Worm (Caenorhabditis elegans): Measurements from ENCODE around the gene R12B2.8.

The R12B2.8 gene

DNA sequence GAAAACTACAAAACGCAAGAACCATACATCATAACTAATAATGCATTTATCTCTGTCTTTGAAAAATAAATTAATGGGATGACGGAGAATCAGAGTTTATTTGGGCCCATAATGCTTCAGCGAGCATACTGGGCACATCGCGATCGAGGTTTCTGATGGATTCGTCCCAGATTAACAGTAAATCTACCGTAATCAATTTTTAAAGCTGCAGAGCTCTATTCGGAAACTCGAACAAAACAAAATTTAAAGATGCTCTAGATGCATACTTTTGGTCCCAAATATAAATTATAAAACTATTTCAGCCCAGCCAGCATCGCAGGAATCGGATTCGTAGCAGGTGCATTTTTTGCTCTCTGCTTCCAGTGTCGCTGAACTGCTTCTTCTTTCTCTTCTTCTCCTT, 4.3 kb downstream of the R12B2.8 start (continued):
- TF ChIP-seq nfya-2 (GFP tag; IDR thresholded peaks at IDR 0.05) (no peak), madf-3 (GFP tag; IDR thresholded peaks at IDR 0.05) (peak; percentile 76), cebp-1 (GFP tag; IDR thresholded peaks at IDR 0.05) (no peak), cebp-1 (tag; optimal IDR thresholded peaks at IDR 0.05) (peak; percentile 8), snpc-1.3 (tag; optimal IDR thresholded peaks at IDR 0.05; ENCODE audit: insufficient read depth) (no peak), Y56A3A.18 (GFP tag; IDR thresholded peaks at IDR 0.05) (no peak), madf-6 (GFP tag; IDR thresholded peaks at IDR 0.05) (0 out of 2 replicates have a peak, but pooled peaks have one; percentile 6), nhr-90 (tag; optimal IDR thresholded peaks at IDR 0.05) (no peak)

- TF ChIP-seq ztf-25 (GFP tag; IDR thresholded peaks at IDR 0.05) (no peak), attf-3 (GFP tag; conservative IDR thresholded peaks at IDR 0.05) (no peak), nhr-179 (tag; optimal IDR thresholded peaks at IDR 0.05) (no peak), hlh-26 (GFP tag; conservative IDR thresholded peaks at IDR 0.05) (no peak), hlh-12 (tag; optimal IDR thresholded peaks at IDR 0.05) (no peak), aptf-3 (GFP tag; IDR thresholded peaks at IDR 0.05) (no peak), egrh-3 (GFP tag; IDR thresholded peaks at IDR 0.05) (peak; percentile 18; the same call in 1 of the 2 replicates), ztf-22 (GFP tag; optimal IDR thresholded peaks at IDR 0.05) (no peak), K11D2.4 (GFP tag; IDR thresholded peaks at IDR 0.05) (no peak), somi-1 (GFP tag; optimal IDR thresholded peaks at IDR 0.05) (no peak), F23B12.7 (tag; optimal IDR thresholded peaks at IDR 0.05; ENCODE audit: insufficient read depth) (no peak), lsl-1 (GFP tag; optimal IDR thresholded peaks at IDR 0.05) (no peak), F37B4.10 (GFP tag; IDR thresholded peaks at IDR 0.05) (no peak), nhr-120 (GFP tag; IDR thresholded peaks at IDR 0.05) (no peak), let-526 (GFP tag; IDR thresholded peaks at IDR 0.05) (no peak), lsy-27 (tag; optimal IDR thresholded peaks at IDR 0.05; ENCODE audit: borderline replicate concordance, insufficient read depth) (no peak), egl-18 (GFP tag; IDR thresholded peaks at IDR 0.05) (no peak), T07F8.4 (tag; optimal IDR thresholded peaks at IDR 0.05) (no peak), F10E7.11 (tag; optimal IDR thresholded peaks at IDR 0.05) (no peak), pha-4 (tag; optimal IDR thresholded peaks at IDR 0.05) (no peak), let-607 (tag; optimal IDR thresholded peaks at IDR 0.05) (no peak), akir-1 (GFP tag; optimal IDR thresholded peaks at IDR 0.05) (no peak), F39B2.1 (GFP tag; IDR thresholded peaks at IDR 0.05) (no peak), zfh-2 (GFP tag; conservative IDR thresholded peaks at IDR 0.05) (peak; percentile 65), chd-7 (tag; optimal IDR thresholded peaks at IDR 0.05) (peak; percentile 10), ZK185.1 (tag; optimal IDR thresholded peaks at IDR 0.05; ENCODE audit: poor library complexity, severe bottlenecking) (no peak), ceh-58 (GFP tag; IDR thresholded peaks at IDR 0.05) (no peak), unc-130 (GFP tag; optimal IDR thresholded peaks at IDR 0.05) (no peak), F33H1.4 (GFP tag; IDR thresholded peaks at IDR 0.05) (peak; percentile 8; the same call in 1 of the 2 replicates)
These were observed 8.7 kb downstream of the R12B2.8 start for ce11 chrIII:5832442-5832841.

DNA sequence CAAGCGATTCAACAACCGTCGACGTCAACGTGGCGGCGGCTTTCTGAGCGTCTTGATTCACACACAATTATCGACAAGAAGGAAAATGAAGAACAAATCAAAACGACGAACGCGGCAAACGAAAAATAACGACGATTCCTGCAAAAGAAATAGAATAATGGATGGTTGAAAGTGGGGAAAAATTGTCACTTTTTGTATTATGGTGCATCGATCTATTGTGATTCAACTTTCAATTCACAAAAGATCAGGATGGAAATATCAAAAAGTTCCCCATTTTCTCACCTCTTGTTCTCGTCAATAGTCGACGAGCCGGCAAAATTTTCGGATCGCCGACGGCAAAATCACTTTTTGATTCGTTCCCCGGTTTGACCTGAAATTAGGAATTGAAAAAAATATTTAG, 9.7 kb downstream of the R12B2.8 start, which contains the start of the genes R12B2.13 and mdt-15:
Gene R12B2.13 (minus strand): TSS at position 101 of the 400 bp plus-strand sequence.
Gene mdt-15 (minus strand): TSS at position 376 of the 400 bp plus-strand sequence.
- TF ChIP-seq Y53G8AR.9 (GFP tag; conservative IDR thresholded peaks at IDR 0.05), result 0 out of 2 replicates have a peak, but pooled peaks have one; percentile 41
- 0 out of 2 replicates have a peak, but pooled peaks have one; percentile 26 for TF ChIP-seq pbrm-1 (GFP tag; IDR thresholded peaks at IDR 0.05)
- TF ChIP-seq lsy-27 (tag; optimal IDR thresholded peaks at IDR 0.05; ENCODE audit: borderline replicate concordance, insufficient read depth), result no peak

Measured in whole organism, young adult.